Fruit fly (Drosophila melanogaster) whole organism, embryonic: ENCODE results near the gene Gr98c.

Experiments used
- Antp ChIP-seq: fragments of 200-800 bp; sonication (Bioruptor generic); optimal IDR thresholded peaks from 3 replicates; lab custom pipeline; 2016; ENCODE audit warnings: missing biosample characterization, missing genetic modification characterization
- Atf3 ChIP-seq: fragments of 200-800 bp; sonication (Bioruptor generic); optimal IDR thresholded peaks from 3 replicates; lab custom pipeline; 2016; ENCODE audit warnings: missing biosample characterization, missing genetic modification characterization
- Bteb2 ChIP-seq: fragments of 200-800 bp; sonication (Bioruptor generic); optimal IDR thresholded peaks from 2 replicates; lab custom pipeline; 2016; ENCODE audit warnings: missing biosample characterization, missing genetic modification characterization
- CG10209 ChIP-seq: fragments of 200-800 bp; sonication (Bioruptor generic); optimal IDR thresholded peaks from 3 replicates; lab custom pipeline; 2017; ENCODE audit warnings: missing biosample characterization, mild to moderate bottlenecking, missing genetic modification characterization, missing genetic modification reagents
- CG10267 ChIP-seq: fragments of 200-800 bp; sonication (Bioruptor generic); optimal IDR thresholded peaks from 2 replicates; lab custom pipeline; 2018; ENCODE audit warnings: missing biosample characterization, mild to moderate bottlenecking, missing genetic modification characterization, moderate library complexity
- CG10274 ChIP-seq: fragments of 200-800 bp; sonication (Bioruptor generic); optimal IDR thresholded peaks from 3 replicates; lab custom pipeline; 2017; ENCODE audit warnings: missing biosample characterization, mild to moderate bottlenecking, missing genetic modification characterization
- CG10431 ChIP-seq: fragments of 200-800 bp; sonication (Bioruptor generic); optimal IDR thresholded peaks from 3 replicates; lab custom pipeline; 2018; ENCODE audit warnings: missing biosample characterization, mild to moderate bottlenecking, missing genetic modification characterization
- CG11696 ChIP-seq: fragments of 200-800 bp; sonication (Bioruptor generic); IDR thresholded peaks from 2 replicates; pipeline ENCODE4 v1.3.6; 2022; ENCODE audit warnings: missing biosample characterization, missing genetic modification characterization
- CG12391 ChIP-seq: fragments of 200-800 bp; sonication (Bioruptor generic); optimal IDR thresholded peaks from 3 replicates; lab custom pipeline; 2018; ENCODE audit warnings: missing biosample characterization, mild to moderate bottlenecking, missing genetic modification characterization, moderate library complexity
- CG12769 ChIP-seq: fragments of 200-800 bp; sonication (Bioruptor generic); optimal IDR thresholded peaks from 2 replicates; lab custom pipeline; 2019; ENCODE audit warnings: missing biosample characterization, mild to moderate bottlenecking, missing genetic modification characterization, moderate library complexity
- CG12942 ChIP-seq: fragments of 200-800 bp; sonication (Bioruptor generic); optimal IDR thresholded peaks from 3 replicates; lab custom pipeline; 2016; ENCODE audit warnings: missing biosample characterization, missing genetic modification characterization
- CG1529 ChIP-seq: fragments of 200-800 bp; sonication (Bioruptor generic); optimal IDR thresholded peaks from 3 replicates; lab custom pipeline; 2018; ENCODE audit warnings: missing biosample characterization, missing genetic modification characterization
- CG16863 ChIP-seq: fragments of 200-800 bp; sonication (Bioruptor generic); optimal IDR thresholded peaks from 3 replicates; lab custom pipeline; 2016; ENCODE audit warnings: missing biosample characterization, missing genetic modification characterization
- CG17359 ChIP-seq: fragments of 200-800 bp; sonication (Bioruptor generic); optimal IDR thresholded peaks from 3 replicates; lab custom pipeline; 2018; ENCODE audit warnings: missing biosample characterization, mild to moderate bottlenecking, missing genetic modification characterization, moderate library complexity
- CG32767 ChIP-seq: fragments of 200-800 bp; sonication (Bioruptor generic); IDR thresholded peaks from 2 replicates; pipeline ENCODE4 v1.3.6; 2022; ENCODE audit warnings: missing biosample characterization, missing genetic modification characterization
- CG3838 ChIP-seq: fragments of 200-800 bp; sonication (Bioruptor generic); optimal IDR thresholded peaks from 3 replicates; lab custom pipeline; 2016; ENCODE audit warnings: missing biosample characterization, missing genetic modification characterization
- CG4282 ChIP-seq: fragments of 200-800 bp; sonication (Bioruptor generic); optimal IDR thresholded peaks from 2 replicates; lab custom pipeline; 2016; ENCODE audit warnings: missing biosample characterization, missing genetic modification characterization
- CG6813 ChIP-seq: fragments of 200-800 bp; sonication (Bioruptor generic); optimal IDR thresholded peaks from 2 replicates; lab custom pipeline; 2017; ENCODE audit warnings: missing biosample characterization, missing genetic modification characterization, mild to moderate bottlenecking, moderate library complexity, missing genetic modification reagents
- CG7745 ChIP-seq: fragments of 200-800 bp; sonication (Bioruptor generic); optimal IDR thresholded peaks from 2 replicates; lab custom pipeline; 2018; ENCODE audit warnings: missing biosample characterization, mild to moderate bottlenecking, missing genetic modification characterization, moderate library complexity
- CHES-1-like ChIP-seq: fragments of 200-800 bp; sonication (Bioruptor generic); optimal IDR thresholded peaks from 2 replicates; lab custom pipeline; 2016; ENCODE audit warnings: missing biosample characterization, missing genetic modification characterization
- Doc2 ChIP-seq: fragments of 200-800 bp; sonication (Bioruptor generic); IDR thresholded peaks from 2 replicates; pipeline ENCODE4 v1.3.6; 2022; ENCODE audit warnings: missing biosample characterization, missing genetic modification characterization
- Ets65A ChIP-seq: fragments of 200-800 bp; sonication (Bioruptor generic); peaks from one replicate; lab custom pipeline; 2016; ENCODE audit warnings: missing biosample characterization, missing genetic modification characterization
- Fer1 ChIP-seq: fragments of 200-800 bp; sonication (Bioruptor generic); optimal IDR thresholded peaks from 2 replicates; lab custom pipeline; 2017; ENCODE audit warnings: missing biosample characterization, mild to moderate bottlenecking, missing genetic modification characterization
- HLH54F ChIP-seq: fragments of 200-800 bp; sonication (Bioruptor generic); optimal IDR thresholded peaks from 3 replicates; lab custom pipeline; 2016; ENCODE audit warnings: missing biosample characterization, missing genetic modification characterization
- Hsf ChIP-seq: fragments of 200-800 bp; sonication (Bioruptor generic); optimal IDR thresholded peaks from 3 replicates; lab custom pipeline; 2016; ENCODE audit warnings: missing biosample characterization, missing genetic modification characterization
- Jarid2 ChIP-seq: fragments of 200-800 bp; sonication (Bioruptor generic); optimal IDR thresholded peaks from 3 replicates; lab custom pipeline; 2017; ENCODE audit warnings: mild to moderate bottlenecking, missing biosample characterization, missing genetic modification reagents, missing genetic modification characterization
- Max ChIP-seq: fragments of 200-800 bp; sonication (Bioruptor generic); optimal IDR thresholded peaks from 2 replicates; lab custom pipeline; 2016; ENCODE audit warnings: missing biosample characterization, mild to moderate bottlenecking, missing genetic modification characterization
- Nf-YA ChIP-seq: fragments of 200-800 bp; sonication (Bioruptor generic); IDR thresholded peaks from 2 replicates; pipeline ENCODE4 v1.3.6; 2022; ENCODE audit warnings: missing biosample characterization, missing genetic modification characterization
- Sin3A ChIP-seq: fragments of >200 bp; optimal IDR thresholded peaks from 2 replicates; lab custom pipeline; 2018
- Sry-δ ChIP-seq: fragments of 200-800 bp; sonication (Bioruptor generic); optimal IDR thresholded peaks from 2 replicates; lab custom pipeline; 2016; ENCODE audit warnings: missing biosample characterization, missing genetic modification characterization
- ab ChIP-seq: fragments of 200-800 bp; sonication (Bioruptor generic); optimal IDR thresholded peaks from 2 replicates; lab custom pipeline; 2016; ENCODE audit warnings: missing biosample characterization, missing genetic modification characterization
- ap ChIP-seq: fragments of 200-800 bp; sonication (Bioruptor generic); IDR thresholded peaks from 2 replicates; pipeline ENCODE4 v1.3.6; 2022; ENCODE audit warnings: missing biosample characterization, missing genetic modification characterization
- ase ChIP-seq: fragments of 200-800 bp; sonication (Bioruptor generic); IDR thresholded peaks from 3 replicates; pipeline ENCODE4 v1.3.6; 2022; ENCODE audit warnings: missing biosample characterization, missing genetic modification characterization
- caup ChIP-seq: fragments of 200-800 bp; sonication (Bioruptor generic); optimal IDR thresholded peaks from 3 replicates; lab custom pipeline; 2017; ENCODE audit warnings: missing biosample characterization, mild to moderate bottlenecking, missing genetic modification characterization, moderate library complexity; ENCODE audit not compliant: severe bottlenecking
- corto ChIP-seq: fragments of 200-800 bp; sonication (Bioruptor generic); optimal IDR thresholded peaks from 2 replicates; lab custom pipeline; 2016; ENCODE audit warnings: missing biosample characterization, mild to moderate bottlenecking, missing genetic modification characterization, moderate library complexity
- crc ChIP-seq: fragments of 200-800 bp; sonication (Bioruptor generic); optimal IDR thresholded peaks from 2 replicates; lab custom pipeline; 2016; ENCODE audit warnings: missing biosample characterization, missing genetic modification characterization
- esg ChIP-seq: fragments of 200-800 bp; sonication (Bioruptor generic); conservative IDR thresholded peaks from 2 replicates; pipeline ENCODE4 v1.3.6; 2022; ENCODE audit warnings: missing biosample characterization, missing genetic modification characterization
- eyg ChIP-seq: fragments of 200-800 bp; sonication (Bioruptor generic); optimal IDR thresholded peaks from 3 replicates; lab custom pipeline; 2016; ENCODE audit warnings: missing biosample characterization, missing genetic modification characterization
- lab ChIP-seq: fragments of 200-800 bp; sonication (Bioruptor generic); optimal IDR thresholded peaks from 3 replicates; lab custom pipeline; 2017; ENCODE audit warnings: missing biosample characterization, missing genetic modification characterization, mild to moderate bottlenecking, moderate library complexity, missing genetic modification reagents
- lilli ChIP-seq: fragments of 200-800 bp; sonication (Bioruptor generic); optimal IDR thresholded peaks from 3 replicates; lab custom pipeline; 2016; ENCODE audit warnings: missing biosample characterization, missing genetic modification characterization
- lola ChIP-seq, 3 experiments: fragments of >200 bp in 2 of 3; fragments of 200-800 bp in 1 of 3; sonication (Bioruptor generic) in 1 of 3; optimal IDR thresholded peaks; 2 replicates each; lab custom pipeline; 2017 to 2019; ENCODE audit warnings: missing biosample characterization in 3 of 3, missing genetic modification characterization in 3 of 3, mild to moderate bottlenecking in 1 of 3, moderate library complexity in 1 of 3
- nerfin-1 ChIP-seq: fragments of 200-800 bp; sonication (Bioruptor generic); optimal IDR thresholded peaks from 3 replicates; lab custom pipeline; 2019; ENCODE audit warnings: missing biosample characterization, mild to moderate bottlenecking, missing genetic modification characterization, moderate library complexity
- nerfin-2 ChIP-seq: fragments of 200-800 bp; sonication (Bioruptor generic); IDR thresholded peaks from 2 replicates; pipeline ENCODE4 v1.3.6; 2022; ENCODE audit warnings: missing biosample characterization, missing genetic modification characterization; ENCODE audit not compliant: partially characterized antibody
- odd ChIP-seq: fragments of 200-800 bp; sonication (Bioruptor generic); optimal IDR thresholded peaks from 2 replicates; lab custom pipeline; 2017; ENCODE audit warnings: missing biosample characterization, mild to moderate bottlenecking, missing genetic modification characterization
- pho ChIP-seq: fragments of 200-800 bp; sonication (Bioruptor generic); optimal IDR thresholded peaks from 2 replicates; lab custom pipeline; 2016; ENCODE audit warnings: missing biosample characterization, missing genetic modification characterization
- run ChIP-seq: fragments of 200-800 bp; sonication (Bioruptor generic); optimal IDR thresholded peaks from 3 replicates; lab custom pipeline; 2018; ENCODE audit warnings: missing biosample characterization, mild to moderate bottlenecking, missing genetic modification characterization
- sd ChIP-seq: fragments of 200-800 bp; sonication (Bioruptor generic); optimal IDR thresholded peaks from 3 replicates; lab custom pipeline; 2018; ENCODE audit warnings: missing biosample characterization, mild to moderate bottlenecking, missing genetic modification characterization, moderate library complexity
- trem ChIP-seq: fragments of 200-800 bp; optimal IDR thresholded peaks from 3 replicates; lab custom pipeline; 2019; ENCODE audit warnings: missing biosample characterization, mild to moderate bottlenecking, missing genetic modification characterization, moderate library complexity
- tup ChIP-seq: fragments of 200-800 bp; sonication (Bioruptor generic); optimal IDR thresholded peaks from 2 replicates; lab custom pipeline; 2016; ENCODE audit warnings: missing biosample characterization, mild to moderate bottlenecking, missing genetic modification characterization, moderate library complexity
- zfh1 ChIP-seq: fragments of 200-800 bp; sonication (Bioruptor generic); IDR thresholded peaks from 3 replicates; pipeline ENCODE4 v1.3.6; 2022; ENCODE audit warnings: missing biosample characterization, missing genetic modification characterization

The Gr98c gene

DNA sequence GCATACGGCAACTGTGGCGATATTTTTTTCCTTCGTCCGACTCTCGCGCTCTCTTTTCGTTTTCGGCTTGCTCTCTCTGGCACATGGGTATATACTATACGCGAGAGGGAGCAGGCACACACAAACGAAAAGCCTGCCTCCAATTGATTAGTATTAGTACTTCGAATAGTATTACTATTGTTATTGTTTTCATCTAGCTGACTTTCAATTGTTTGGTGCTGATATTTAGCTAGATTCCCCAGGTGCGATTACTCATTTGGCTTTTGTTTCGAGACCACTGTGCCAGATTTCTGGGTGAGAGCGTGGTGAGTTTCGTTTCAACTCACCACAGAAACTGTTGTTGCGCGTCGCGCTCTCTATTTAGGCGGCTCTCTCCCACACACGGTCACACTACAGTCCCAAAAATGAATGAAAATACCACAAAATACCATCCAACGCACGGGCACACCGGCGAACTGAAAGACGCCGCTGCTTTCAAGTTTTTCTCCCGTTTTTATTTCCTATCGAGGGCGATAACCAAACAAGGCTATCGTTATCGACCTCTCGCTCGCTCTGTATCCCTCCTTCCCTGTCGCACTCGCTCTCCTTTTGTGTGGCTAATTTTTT lies 37.1 kb downstream of the Gr98c start (continued):
- TF ChIP-seq trem (tag; lab: Kevin White, UChicago): peak; percentile 43
- TF ChIP-seq run (tag; lab: Kevin White, UChicago): peak; percentile 47
- TF ChIP-seq pho (GFP tag; lab: Kevin White, UChicago): peak; percentile 11
- peak; percentile 66 for TF ChIP-seq odd (GFP tag; lab: Kevin White, UChicago)
- peak; percentile 62 for TF ChIP-seq CG12391 (tag; lab: Kevin White, UChicago)
- TF ChIP-seq sd: peak; percentile 30
- peak; percentile 34 for TF ChIP-seq Hsf (GFP tag; lab: Kevin White, UChicago)
- TF ChIP-seq nerfin-1 (tag; lab: Kevin White, UChicago): peak; percentile 77
- peak; percentile 35 for TF ChIP-seq CG16863
- no peak for TF ChIP-seq crc (GFP tag; lab: Kevin White, UChicago)
- TF ChIP-seq caup (GFP tag; lab: Kevin White, UChicago): peak; percentile 64
- TF ChIP-seq Atf3 (GFP tag; lab: Kevin White, UChicago): no peak
- TF ChIP-seq zfh1: no peak
- TF ChIP-seq CG10267 (tag; lab: Kevin White, UChicago): peak; percentile 28
- no peak for TF ChIP-seq tup
- peak; percentile 77 for TF ChIP-seq CG12769 (tag; lab: Kevin White, UChicago)
- TF ChIP-seq ase: no peak
- no peak for TF ChIP-seq CG32767 (GFP tag; lab: Robert Waterston, UW)
- TF ChIP-seq CG1529 (GFP tag; lab: Kevin White, UChicago): peak; percentile 35
- TF ChIP-seq eyg (GFP tag; lab: Kevin White, UChicago): no peak
- peak; percentile 52 for TF ChIP-seq HLH54F (GFP tag; lab: Kevin White, UChicago)
- TF ChIP-seq CG11696 (GFP tag; lab: Robert Waterston, UW): no peak
- peak; percentile 89 for TF ChIP-seq Fer1
- TF ChIP-seq lab (GFP tag; lab: Kevin White, UChicago): peak; percentile 85
- peak; percentile 80 for TF ChIP-seq lilli
- TF ChIP-seq CG7745 (tag; lab: Kevin White, UChicago): no peak
- no peak for TF ChIP-seq Bteb2 (GFP tag; lab: Kevin White, UChicago)
- TF ChIP-seq CG6813: peak; percentile 71
- TF ChIP-seq lola (GFP tag; optimal IDR thresholded peaks at IDR 0.05; lab: Kevin White, UChicago): peak in 1 of 3 experiments; percentile 31
- no peak for TF ChIP-seq Nf-YA
- peak; percentile 96 for TF ChIP-seq CG4282 (GFP tag; lab: Kevin White, UChicago)
- TF ChIP-seq Jarid2 (GFP tag; lab: Kevin White, UChicago): peak; percentile 25
- no peak for TF ChIP-seq esg (GFP tag; lab: Robert Waterston, UW)
- peak; percentile 43 for TF ChIP-seq Antp (GFP tag; lab: Kevin White, UChicago)
- TF ChIP-seq ap: no peak
- peak; percentile 61 for TF ChIP-seq Sry-δ (GFP tag; lab: Kevin White, UChicago)
- peak; percentile 53 for TF ChIP-seq Sin3A
- no peak for TF ChIP-seq CG3838 (GFP tag; lab: Kevin White, UChicago)
- no peak for TF ChIP-seq Doc2 (GFP tag; lab: Robert Waterston, UW)
- TF ChIP-seq CG10209 (GFP tag; lab: Kevin White, UChicago): peak; percentile 21
- peak; percentile 93 for TF ChIP-seq Ets65A (GFP tag; lab: Kevin White, UChicago)
- TF ChIP-seq CHES-1-like: peak; percentile 84
- TF ChIP-seq CG17359: peak; percentile 70
- no peak for TF ChIP-seq nerfin-2 (GFP tag; lab: Robert Waterston, UW)
- TF ChIP-seq CG12942: peak; percentile 8
- no peak for TF ChIP-seq ab
- peak; percentile 19 for TF ChIP-seq CG10274 (GFP tag; lab: Kevin White, UChicago)
- TF ChIP-seq CG10431 (GFP tag; lab: Kevin White, UChicago): no peak
- peak; percentile 78 for TF ChIP-seq corto (GFP tag; lab: Kevin White, UChicago)
- TF ChIP-seq Max (GFP tag; lab: Kevin White, UChicago): peak; percentile 21
